Worm (Caenorhabditis elegans) whole organism, young adult: ENCODE data around the gene Y43F8C.9.

ENCODE experiments used
- F23B12.7 ChIP-seq: sonication (generic microtip); optimal IDR thresholded peaks from 2 replicates; lab custom pipeline; 2017; ENCODE audit warnings: missing genetic modification characterization, mild to moderate bottlenecking, missing compliant biosample characterization, antibody characterized with exemption, moderate library complexity; ENCODE audit not compliant: insufficient read depth
- F57A8.1 ChIP-seq: fragments of 200-800 bp; sonication (Bioruptor generic); optimal IDR thresholded peaks from 2 replicates; lab custom pipeline; 2018; ENCODE audit warnings: mild to moderate bottlenecking, missing genetic modification characterization, moderate library complexity, missing compliant biosample characterization
- K11D2.4 ChIP-seq: fragments of 200-800 bp; sonication (Bioruptor generic); IDR thresholded peaks from 2 replicates; pipeline ENCODE4 v1.3.6; 2022; ENCODE audit warnings: missing genetic modification reagents, missing genetic modification characterization, missing compliant biosample characterization
- K12H6.12 ChIP-seq: fragments of 200-800 bp; sonication (Bioruptor generic); optimal IDR thresholded peaks from 2 replicates; lab custom pipeline; 2018; ENCODE audit warnings: mild to moderate bottlenecking, missing genetic modification characterization, missing compliant biosample characterization
- T26A5.8 ChIP-seq: sonication (generic microtip); optimal IDR thresholded peaks from 2 replicates; lab custom pipeline; 2016; ENCODE audit warnings: missing genetic modification characterization, missing compliant biosample characterization
- Y56A3A.18 ChIP-seq: fragments of 200-800 bp; sonication (Bioruptor generic); IDR thresholded peaks from 2 replicates; pipeline ENCODE4 v1.3.6; 2022; ENCODE audit warnings: missing genetic modification reagents, missing genetic modification characterization, missing compliant biosample characterization
- ZK185.1 ChIP-seq: sonication (generic microtip); optimal IDR thresholded peaks from 2 replicates; lab custom pipeline; 2016; ENCODE audit warnings: mild to moderate bottlenecking, missing genetic modification characterization, missing compliant biosample characterization; ENCODE audit not compliant: poor library complexity, severe bottlenecking
- atf-7 ChIP-seq: sonication (generic microtip); optimal IDR thresholded peaks from 2 replicates; lab custom pipeline; 2017; ENCODE audit warnings: mild to moderate bottlenecking, missing genetic modification characterization, missing compliant biosample characterization
- attf-5 ChIP-seq: fragments of 200-800 bp; sonication (Bioruptor generic); optimal IDR thresholded peaks from 2 replicates; lab custom pipeline; 2018; ENCODE audit warnings: mild to moderate bottlenecking, missing genetic modification characterization, missing compliant biosample characterization
- bed-1 ChIP-seq: fragments of 200-800 bp; sonication (Bioruptor generic); IDR thresholded peaks from 2 replicates; pipeline ENCODE4 v1.3.6; 2022; ENCODE audit warnings: missing genetic modification reagents, missing genetic modification characterization, missing compliant biosample characterization
- cebp-1 ChIP-seq, 2 experiments: fragments of 200-800 bp in 1 of 2; sonication (Bioruptor generic) in 1 of 2; sonication (generic microtip) in 1 of 2; IDR thresholded peaks in 1 of 2; optimal IDR thresholded peaks in 1 of 2; 2 replicates each; pipeline versions ENCODE4 v1.3.6 to Lab custom; 2017 to 2022; ENCODE audit warnings: missing compliant biosample characterization in 2 of 2, missing genetic modification characterization in 2 of 2, mild to moderate bottlenecking in 1 of 2, missing genetic modification reagents in 1 of 2, moderate library complexity in 1 of 2
- ceh-100 ChIP-seq: fragments of 200-800 bp; sonication (Bioruptor generic); IDR thresholded peaks from 2 replicates; pipeline ENCODE4 v1.3.6; 2022; ENCODE audit warnings: missing genetic modification reagents, missing genetic modification characterization, missing compliant biosample characterization
- ceh-27 ChIP-seq: fragments of 200-800 bp; sonication (Bioruptor generic); optimal IDR thresholded peaks from 2 replicates; lab custom pipeline; 2018; ENCODE audit warnings: mild to moderate bottlenecking, missing genetic modification characterization, moderate library complexity, missing compliant biosample characterization
- chd-7 ChIP-seq: sonication (generic microtip); optimal IDR thresholded peaks from 2 replicates; lab custom pipeline; 2016; ENCODE audit warnings: mild to moderate bottlenecking, missing genetic modification characterization, moderate library complexity, missing compliant biosample characterization
- die-1 ChIP-seq: sonication (generic microtip); optimal IDR thresholded peaks from 2 replicates; lab custom pipeline; 2016; ENCODE audit warnings: missing genotype, mild to moderate bottlenecking, missing genetic modification characterization, missing compliant biosample characterization
- dox-1 ChIP-seq: fragments of 200-800 bp; sonication (Bioruptor generic); IDR thresholded peaks from 2 replicates; pipeline ENCODE4 v1.3.6; 2022; ENCODE audit warnings: missing genetic modification reagents, missing genetic modification characterization, missing compliant biosample characterization
- egl-18 ChIP-seq: fragments of 200-800 bp; sonication (Bioruptor generic); IDR thresholded peaks from 2 replicates; pipeline ENCODE4 v1.3.6; 2022; ENCODE audit warnings: missing genetic modification reagents, missing genetic modification characterization, missing compliant biosample characterization
- egrh-3 ChIP-seq: fragments of 200-800 bp; sonication (Bioruptor generic); IDR thresholded peaks from 2 replicates; pipeline ENCODE4 v1.3.6; 2022; ENCODE audit warnings: missing genetic modification reagents, missing genetic modification characterization, missing compliant biosample characterization
- ets-4 ChIP-seq: fragments of 200-800 bp; sonication (Bioruptor generic); optimal IDR thresholded peaks from 2 replicates; lab custom pipeline; 2018; ENCODE audit warnings: mild to moderate bottlenecking, missing genetic modification characterization, missing compliant biosample characterization
- gei-17 ChIP-seq: fragments of 200-800 bp; sonication (Bioruptor generic); optimal IDR thresholded peaks from 2 replicates; lab custom pipeline; 2018; ENCODE audit warnings: mild to moderate bottlenecking, missing genetic modification characterization, missing compliant biosample characterization
- hlh-12 ChIP-seq: sonication (generic microtip); optimal IDR thresholded peaks from 2 replicates; lab custom pipeline; 2016; ENCODE audit warnings: missing genetic modification characterization, missing compliant biosample characterization
- hmg-1.2 ChIP-seq: fragments of 200-800 bp; sonication (Bioruptor generic); IDR thresholded peaks from 2 replicates; pipeline ENCODE4 v1.3.6; 2022; ENCODE audit warnings: missing genetic modification reagents, missing genetic modification characterization, missing compliant biosample characterization
- hmg-20 ChIP-seq: fragments of 200-800 bp; sonication (Bioruptor generic); IDR thresholded peaks from 2 replicates; pipeline ENCODE4 v1.3.6; 2022; ENCODE audit warnings: missing genetic modification reagents, missing genetic modification characterization, missing compliant biosample characterization
- let-526 ChIP-seq: fragments of 200-800 bp; sonication (Bioruptor generic); IDR thresholded peaks from 2 replicates; pipeline ENCODE4 v1.3.6; 2022; ENCODE audit warnings: missing genetic modification reagents, missing genetic modification characterization, missing compliant biosample characterization
- lin-35 ChIP-seq, 3 experiments: fragments of 150-350 bp in 2 of 3; sonication (generic microtip) in 1 of 3; optimal IDR thresholded peaks; 2 replicates each; lab custom pipeline; 2014 to 2018; ENCODE audit warnings: missing biosample characterization in 3 of 3, missing genetic modification characterization in 3 of 3, missing genetic modification reagents in 3 of 3
- lin-54 ChIP-seq: fragments of 200-800 bp; sonication (Bioruptor generic); optimal IDR thresholded peaks from 2 replicates; lab custom pipeline; 2018; ENCODE audit warnings: mild to moderate bottlenecking, missing genetic modification characterization, missing compliant biosample characterization
- lir-1 ChIP-seq: fragments of 200-800 bp; sonication (Bioruptor generic); conservative IDR thresholded peaks from 2 replicates; pipeline ENCODE4 v1.3.6; 2022; ENCODE audit warnings: missing genetic modification reagents, missing genetic modification characterization, missing compliant biosample characterization
- madf-6 ChIP-seq: fragments of 200-800 bp; sonication (Bioruptor generic); IDR thresholded peaks from 2 replicates; pipeline ENCODE4 v1.3.6; 2022; ENCODE audit warnings: missing genetic modification reagents, missing genetic modification characterization, missing compliant biosample characterization
- mes-4 ChIP-seq: sonication (generic microtip); optimal IDR thresholded peaks from 2 replicates; lab custom pipeline; 2016; ENCODE audit warnings: missing genotype, missing genetic modification characterization, missing compliant biosample characterization
- nfyb-1 ChIP-seq: fragments of 200-800 bp; sonication (Bioruptor generic); IDR thresholded peaks from 2 replicates; pipeline ENCODE4 v1.3.6; 2022; ENCODE audit warnings: missing genetic modification reagents, missing genetic modification characterization, missing compliant biosample characterization
- nhr-120 ChIP-seq: fragments of 200-800 bp; sonication (Bioruptor generic); IDR thresholded peaks from 2 replicates; pipeline ENCODE4 v1.3.6; 2022; ENCODE audit warnings: missing genetic modification characterization, missing compliant biosample characterization
- nhr-80 ChIP-seq: sonication (generic microtip); optimal IDR thresholded peaks from 2 replicates; lab custom pipeline; 2016; ENCODE audit warnings: missing genetic modification characterization, missing compliant biosample characterization
- pbrm-1 ChIP-seq: fragments of 200-800 bp; sonication (Bioruptor generic); IDR thresholded peaks from 2 replicates; pipeline ENCODE4 v1.3.6; 2022; ENCODE audit warnings: missing genetic modification reagents, missing genetic modification characterization, missing compliant biosample characterization
- rcor-1 ChIP-seq: fragments of 200-800 bp; sonication (Bioruptor generic); IDR thresholded peaks from 2 replicates; pipeline ENCODE4 v1.3.6; 2022; ENCODE audit warnings: missing genetic modification reagents, missing genetic modification characterization, missing compliant biosample characterization
- rpc-1 ChIP-seq, 2 experiments: fragments of 150-350 bp in 1 of 2; sonication (generic microtip) in 1 of 2; optimal IDR thresholded peaks; 2 replicates each; lab custom pipeline; 2014 to 2018; ENCODE audit warnings: missing biosample characterization in 1 of 2, missing genetic modification characterization in 1 of 2, missing genetic modification reagents in 1 of 2, missing genotype in 1 of 2
- snpc-4 ChIP-seq, 5 experiments: fragments of 150-350 bp in 1 of 5; sonication (generic microtip) in 4 of 5; optimal IDR thresholded peaks; 2 replicates each; lab custom pipeline; 2014 to 2018; ENCODE audit warnings: missing genetic modification characterization in 5 of 5, missing biosample characterization in 3 of 5, antibody characterized with exemption in 2 of 5, mild to moderate bottlenecking in 2 of 5, missing compliant biosample characterization in 2 of 5, missing genotype in 2 of 5, moderate library complexity in 2 of 5, missing genetic modification reagents in 1 of 5
- somi-1 ChIP-seq: fragments of 200-800 bp; sonication (Bioruptor generic); optimal IDR thresholded peaks from 2 replicates; lab custom pipeline; 2018; ENCODE audit warnings: mild to moderate bottlenecking, missing genetic modification characterization, missing compliant biosample characterization
- sptf-2 ChIP-seq: fragments of 200-800 bp; sonication (Bioruptor generic); optimal IDR thresholded peaks from 2 replicates; lab custom pipeline; 2018; ENCODE audit warnings: mild to moderate bottlenecking, missing genetic modification characterization, missing compliant biosample characterization
- tbp1 ChIP-seq: fragments of 200-800 bp; sonication (Bioruptor generic); optimal IDR thresholded peaks from 2 replicates; lab custom pipeline; 2018; ENCODE audit warnings: mild to moderate bottlenecking, missing genetic modification characterization, missing compliant biosample characterization
- zfh-2 ChIP-seq: fragments of 200-800 bp; sonication (Bioruptor generic); conservative IDR thresholded peaks from 2 replicates; pipeline ENCODE4 v1.3.6; 2022; ENCODE audit warnings: missing genetic modification reagents, missing genetic modification characterization, missing compliant biosample characterization
- ztf-26 ChIP-seq: sonication (generic microtip); optimal IDR thresholded peaks from 2 replicates; lab custom pipeline; 2017; ENCODE audit warnings: missing genetic modification characterization, missing compliant biosample characterization
- ztf-6 ChIP-seq: fragments of 200-800 bp; sonication (Bioruptor generic); IDR thresholded peaks from 2 replicates; pipeline ENCODE4 v1.3.6; 2022; ENCODE audit warnings: missing genetic modification reagents, missing genetic modification characterization, missing compliant biosample characterization

Gene Y43F8C.9

ce11 chrV:19613161-19613560 lies 32.7 kb upstream of the Y43F8C.9 start, which contains the start of gene nlp-26:
nlp-26 (plus strand) TSS chrV:19613461.
- TF ChIP-seq tbp1, result no peak
- no peak for TF ChIP-seq ztf-6 (GFP tag; lab: Robert Waterston, UW)
- TF ChIP-seq ceh-100 (GFP tag; lab: Robert Waterston, UW), result no peak
- TF ChIP-seq F57A8.1 (GFP tag; lab: Kevin White, UChicago), result no peak
- TF ChIP-seq, all 124 proteins: peak for 0

DNA sequence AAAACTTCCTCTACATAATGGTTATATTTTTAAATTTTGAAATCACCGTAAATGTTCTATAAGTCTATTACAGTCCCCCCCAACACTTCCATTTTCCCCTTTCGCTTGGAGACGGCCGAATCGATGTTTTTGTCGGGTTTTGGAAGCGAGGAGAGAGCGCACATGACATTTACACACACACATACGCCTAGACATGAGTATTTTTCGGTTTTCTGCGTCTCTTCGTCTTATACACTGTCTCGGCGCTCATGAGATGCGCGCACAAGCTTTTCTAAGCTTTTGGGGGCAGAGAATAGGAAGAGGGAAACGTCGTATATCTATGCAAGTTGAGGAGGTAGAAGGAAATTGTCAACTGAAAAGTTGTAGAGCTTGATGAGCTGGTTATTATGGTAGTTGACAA lies 25.8 kb upstream of the Y43F8C.9 start:
- TF ChIP-seq hmg-1.2 (peak; percentile 86), hmg-20 (GFP tag; lab: Robert Waterston, UW) (no peak), let-526 (GFP tag; lab: Robert Waterston, UW) (0 out of 2 replicates have a peak, but pooled peaks have one; percentile 41)

DNA sequence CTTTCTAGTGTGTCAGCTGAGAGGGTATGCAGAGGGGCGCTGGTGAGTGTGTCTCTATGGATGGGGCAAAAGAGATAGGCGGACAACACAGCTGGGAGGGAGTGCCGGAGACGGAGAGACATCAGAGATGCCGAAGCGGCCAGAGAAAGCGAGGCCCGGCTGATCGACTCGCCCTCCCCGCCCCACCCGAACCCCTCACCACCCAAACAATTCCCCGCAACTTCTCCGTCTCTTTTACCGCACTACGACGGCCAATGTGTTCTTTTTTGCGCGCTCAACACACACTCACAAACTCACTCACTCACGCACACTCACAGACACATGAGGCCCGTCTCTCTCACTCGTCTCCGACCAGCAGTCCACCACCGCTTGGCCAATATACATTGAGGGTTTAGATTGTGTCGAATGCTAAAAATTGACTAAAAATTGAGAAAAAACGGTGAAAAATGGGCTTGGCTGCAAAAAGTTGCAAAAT lies 23.4 kb upstream of the Y43F8C.9 start, which contains the start of gene Y43F8C.3:
Gene Y43F8C.3, minus strand, starts transcription at position 187 of the 475 bp plus-strand sequence.
- peak; percentile 19 for TF ChIP-seq lin-54
- peak; percentile 27 for TF ChIP-seq attf-5
- TF ChIP-seq dox-1, result peak; percentile 86
- TF ChIP-seq die-1 (tag; lab: Kevin White, UChicago), result no peak
- peak; percentile 20 for TF ChIP-seq snpc-4 (GFP tag; optimal IDR thresholded peaks at IDR 0.05; lab: Kevin White, UChicago)
- peak in 1 of 4 experiments; percentile 38 for TF ChIP-seq snpc-4 (tag; optimal IDR thresholded peaks at IDR 0.05; lab: Kevin White, UChicago)
- TF ChIP-seq tbp1, result peak; percentile 6
- TF ChIP-seq nfyb-1, result peak; percentile 66; the same call in 1 of the 2 replicates
- TF ChIP-seq atf-7 (tag; lab: Kevin White, UChicago), result peak; percentile 28
- TF ChIP-seq rpc-1 (optimal IDR thresholded peaks at IDR 0.05; lab: Kevin White, UChicago), result no peak
- no peak for TF ChIP-seq rpc-1 (tag; optimal IDR thresholded peaks at IDR 0.05; lab: Kevin White, UChicago)
- 0 out of 2 replicates have a peak, but pooled peaks have one; percentile 32 for TF ChIP-seq pbrm-1 (GFP tag; lab: Robert Waterston, UW)
- peak; percentile 68 for TF ChIP-seq ztf-26 (tag; lab: Kevin White, UChicago)
- TF ChIP-seq ZK185.1 (tag; lab: Kevin White, UChicago), result no peak
- peak; percentile 94 for TF ChIP-seq lir-1 (GFP tag; lab: Robert Waterston, UW)
- no peak for TF ChIP-seq T26A5.8 (tag; lab: Kevin White, UChicago)
- no peak for TF ChIP-seq egl-18
- peak; percentile 39 for TF ChIP-seq sptf-2 (GFP tag; lab: Kevin White, UChicago)
- TF ChIP-seq K11D2.4 (GFP tag; lab: Robert Waterston, UW), result peak; percentile 47; the same call in 1 of the 2 replicates
- TF ChIP-seq F23B12.7 (tag; lab: Kevin White, UChicago), result peak; percentile 58
- TF ChIP-seq madf-6, result no peak
- 0 out of 2 replicates have a peak, but pooled peaks have one; percentile 38 for TF ChIP-seq rcor-1 (GFP tag; lab: Robert Waterston, UW)
- peak; percentile 93 for TF ChIP-seq egrh-3 (GFP tag; lab: Robert Waterston, UW)
- TF ChIP-seq hmg-1.2, result peak; percentile 70
- 0 out of 2 replicates have a peak, but pooled peaks have one; percentile 60 for TF ChIP-seq Y56A3A.18 (GFP tag; lab: Robert Waterston, UW)
- TF ChIP-seq somi-1 (GFP tag; lab: Kevin White, UChicago), result peak; percentile 33
- peak; percentile 31 for TF ChIP-seq chd-7
- no peak for TF ChIP-seq mes-4 (tag; lab: Kevin White, UChicago)
- peak; percentile 46 for TF ChIP-seq gei-17 (GFP tag; lab: Kevin White, UChicago)
- peak; percentile 28 for TF ChIP-seq nhr-80 (tag; lab: Kevin White, UChicago)
- no peak for TF ChIP-seq hlh-12 (tag; lab: Kevin White, UChicago)
- peak; percentile 84 for TF ChIP-seq ceh-27
- TF ChIP-seq lin-35 (GFP tag; optimal IDR thresholded peaks at IDR 0.05; lab: Kevin White, UChicago), result peak in 1 of 3 experiments; percentile 20
- TF ChIP-seq zfh-2 (GFP tag; lab: Robert Waterston, UW), result peak; percentile 99
- peak; percentile 77 for TF ChIP-seq K12H6.12
- no peak for TF ChIP-seq bed-1 (GFP tag; lab: Robert Waterston, UW)
- no peak for TF ChIP-seq cebp-1 (GFP tag; IDR thresholded peaks at IDR 0.05; lab: Robert Waterston, UW)
- TF ChIP-seq cebp-1 (tag; optimal IDR thresholded peaks at IDR 0.05; lab: Kevin White, UChicago), result peak; percentile 78
- 0 out of 2 replicates have a peak, but pooled peaks have one; percentile 24 for TF ChIP-seq nhr-120 (GFP tag; lab: Robert Waterston, UW)
- TF ChIP-seq ets-4 (GFP tag; lab: Kevin White, UChicago), result peak; percentile 4
